Worm (Caenorhabditis elegans) whole organism, young adult: Measurements from ENCODE around the gene srd-12.

ENCODE experiments used
- F52B5.7 ChIP-seq: sonication (generic microtip); optimal IDR thresholded peaks from 2 replicates; lab custom pipeline; 2016; ENCODE audit warnings: mild to moderate bottlenecking, missing genetic modification characterization, missing compliant biosample characterization
- K11D2.4 ChIP-seq: fragments of 200-800 bp; sonication (Bioruptor generic); IDR thresholded peaks from 2 replicates; pipeline ENCODE4 v1.3.6; 2022; ENCODE audit warnings: missing genetic modification reagents, missing genetic modification characterization, missing compliant biosample characterization
- K12H6.12 ChIP-seq: fragments of 200-800 bp; sonication (Bioruptor generic); optimal IDR thresholded peaks from 2 replicates; lab custom pipeline; 2018; ENCODE audit warnings: mild to moderate bottlenecking, missing genetic modification characterization, missing compliant biosample characterization
- aptf-2 ChIP-seq: fragments of 200-800 bp; sonication (Bioruptor generic); conservative IDR thresholded peaks from 2 replicates; pipeline ENCODE4 v1.3.6; 2022; ENCODE audit warnings: missing genetic modification reagents, missing genetic modification characterization, missing compliant biosample characterization
- atf-7 ChIP-seq: sonication (generic microtip); optimal IDR thresholded peaks from 2 replicates; lab custom pipeline; 2017; ENCODE audit warnings: mild to moderate bottlenecking, missing genetic modification characterization, missing compliant biosample characterization
- attf-5 ChIP-seq: fragments of 200-800 bp; sonication (Bioruptor generic); optimal IDR thresholded peaks from 2 replicates; lab custom pipeline; 2018; ENCODE audit warnings: mild to moderate bottlenecking, missing genetic modification characterization, missing compliant biosample characterization
- hsf-1 ChIP-seq: fragments of 200-800 bp; sonication (Bioruptor generic); IDR thresholded peaks from 2 replicates; pipeline ENCODE4 v1.3.6; 2022; ENCODE audit warnings: missing genetic modification reagents, missing genetic modification characterization, missing compliant biosample characterization
- lin-35 ChIP-seq, 3 experiments: fragments of 150-350 bp in 2 of 3; sonication (generic microtip) in 1 of 3; optimal IDR thresholded peaks; 2 replicates each; lab custom pipeline; 2014 to 2018; ENCODE audit warnings: missing biosample characterization in 3 of 3, missing genetic modification characterization in 3 of 3, missing genetic modification reagents in 3 of 3
- nhr-120 ChIP-seq: fragments of 200-800 bp; sonication (Bioruptor generic); IDR thresholded peaks from 2 replicates; pipeline ENCODE4 v1.3.6; 2022; ENCODE audit warnings: missing genetic modification characterization, missing compliant biosample characterization
- snpc-3.4 ChIP-seq: sonication (generic microtip); optimal IDR thresholded peaks from 2 replicates; lab custom pipeline; 2017; ENCODE audit warnings: missing genetic modification characterization, mild to moderate bottlenecking, missing compliant biosample characterization, antibody characterized with exemption, moderate library complexity, missing genotype, missing genetic modification reagents
- ztf-25 ChIP-seq: fragments of 200-800 bp; sonication (Bioruptor generic); IDR thresholded peaks from 2 replicates; pipeline ENCODE4 v1.3.6; 2022; ENCODE audit warnings: missing genetic modification reagents, missing genetic modification characterization, missing compliant biosample characterization

Gene srd-12

DNA sequence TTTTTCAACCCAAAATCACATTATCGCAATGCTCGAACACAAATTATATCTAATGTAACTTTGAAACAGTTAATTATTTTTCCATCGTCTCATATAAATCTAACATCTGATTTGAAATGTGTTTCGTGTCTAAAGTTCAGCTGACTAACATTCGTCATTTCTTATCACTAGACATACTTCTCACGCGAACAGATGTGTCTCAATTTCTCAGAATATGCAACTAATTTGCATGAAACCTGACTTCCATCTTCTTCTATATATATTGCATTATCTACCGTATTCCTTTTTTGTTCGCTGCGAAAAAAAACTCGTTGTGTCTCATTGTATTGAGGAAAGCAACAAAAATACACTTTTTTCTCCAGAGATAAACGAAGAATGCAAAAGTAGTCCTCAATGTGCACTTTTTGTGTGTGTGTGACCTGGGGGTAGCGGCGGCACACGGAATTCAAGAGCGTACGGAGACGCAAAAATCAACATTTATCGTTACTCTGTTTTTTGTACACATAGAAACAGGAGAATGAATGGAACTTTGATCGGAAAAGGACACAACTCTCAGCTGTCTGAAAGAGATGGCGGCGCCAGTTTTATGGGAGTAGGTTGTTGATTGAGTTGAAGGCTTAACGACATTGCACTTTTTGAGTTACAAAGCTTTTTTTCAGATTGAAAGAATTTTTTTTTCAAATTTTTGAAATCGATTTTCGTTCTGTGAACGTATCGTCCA is 49.3 kb downstream of the srd-12 start:
- TF ChIP-seq snpc-3.4 (tag; lab: Kevin White, UChicago), result no peak
- no peak for TF ChIP-seq hsf-1 (GFP tag; lab: Robert Waterston, UW)
- TF ChIP-seq nhr-120 (GFP tag; lab: Robert Waterston, UW), result no peak
- TF ChIP-seq lin-35 (GFP tag; optimal IDR thresholded peaks at IDR 0.05; lab: Kevin White, UChicago), result no peak
- TF ChIP-seq atf-7 (tag; lab: Kevin White, UChicago), result no peak
- no peak for TF ChIP-seq K11D2.4
- TF ChIP-seq ztf-25, result no peak
- TF ChIP-seq attf-5 (GFP tag; lab: Kevin White, UChicago), result no peak
- TF ChIP-seq aptf-2, result no peak
- TF ChIP-seq F52B5.7 (tag; lab: Kevin White, UChicago), result no peak
- no peak for TF ChIP-seq K12H6.12 (tag; lab: Kevin White, UChicago)
